Fruit fly (Drosophila melanogaster): ENCODE results near the gene CG13362.

CG13362 gene

DNA sequence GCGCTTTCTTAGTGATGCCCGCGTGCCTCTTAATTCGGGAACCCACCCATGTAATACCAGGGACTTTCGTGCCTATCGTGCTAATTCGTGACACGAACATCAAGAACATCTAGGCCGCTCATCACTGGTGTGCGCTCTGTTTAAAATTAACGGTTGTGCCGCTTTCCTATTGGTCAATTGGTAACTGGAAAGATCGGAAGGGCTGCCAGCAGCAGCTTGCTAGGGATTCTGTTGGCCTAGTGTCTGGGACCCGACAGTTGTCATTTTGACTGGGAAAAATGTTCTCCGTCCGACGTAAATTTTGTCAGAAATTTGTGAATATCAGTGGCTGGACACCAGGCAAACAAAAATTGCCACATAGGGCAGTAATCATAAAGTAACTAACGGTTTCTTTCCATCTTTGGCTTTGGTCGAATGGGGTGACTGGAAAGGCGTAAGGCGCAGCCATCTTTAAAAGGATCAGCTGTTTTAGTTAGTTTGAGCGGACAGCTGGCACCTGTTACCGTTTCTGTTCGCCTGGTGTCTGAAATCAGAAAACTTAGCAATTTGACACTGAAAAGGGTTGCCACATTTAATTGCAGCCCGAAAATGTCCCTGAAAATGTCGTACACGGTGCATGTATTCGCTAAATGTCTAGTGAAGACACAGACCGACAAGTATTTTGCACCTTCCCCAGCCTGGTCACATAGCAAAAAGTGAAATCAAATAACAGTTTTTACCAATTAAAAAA is 8.0 kb upstream of the CG13362 start, which contains the start of gene CG5273 (continued):
- no peak for TF ChIP-seq lola (GFP tag; optimal IDR thresholded peaks at IDR 0.05)
- TF ChIP-seq ems (GFP tag; optimal IDR thresholded peaks at IDR 0.05): no peak
- no peak for TF ChIP-seq HLH54F (GFP tag; optimal IDR thresholded peaks at IDR 0.05)
- TF ChIP-seq CG13287 (GFP tag; IDR thresholded peaks at IDR 0.05; ENCODE audit: partially characterized antibody): peak; percentile 95
- no peak for TF ChIP-seq eve (GFP tag; optimal IDR thresholded peaks at IDR 0.05)
- TF ChIP-seq CG12236 (GFP tag; optimal IDR thresholded peaks at IDR 0.05): no peak
- TF ChIP-seq aop (GFP tag; IDR thresholded peaks at IDR 0.05): no peak
- TF ChIP-seq CG18599 (GFP tag; optimal IDR thresholded peaks at IDR 0.05): no peak
- peak; percentile 22; the same call in 1 of the 3 replicates for TF ChIP-seq zfh1 (GFP tag; IDR thresholded peaks at IDR 0.05)
- no peak for TF ChIP-seq pum (GFP tag; optimal IDR thresholded peaks at IDR 0.05)
- TF ChIP-seq CG2129 (GFP tag; IDR thresholded peaks at IDR 0.05; ENCODE audit: partially characterized antibody): peak; percentile 99
- no peak for TF ChIP-seq dm (GFP tag; optimal IDR thresholded peaks at IDR 0.05)
- no peak for TF ChIP-seq CG1832 (GFP tag; optimal IDR thresholded peaks at IDR 0.05)
- TF ChIP-seq Drgx (GFP tag; IDR thresholded peaks at IDR 0.05): peak; percentile 28; the same call in 1 of the 2 replicates
- TF ChIP-seq CG6791 (GFP tag; IDR thresholded peaks at IDR 0.05; ENCODE audit: partially characterized antibody): peak; percentile 97
- TF ChIP-seq stwl (tag; optimal IDR thresholded peaks at IDR 0.05): peak; percentile 52
- TF ChIP-seq gsb (GFP tag; IDR thresholded peaks at IDR 0.05): no peak
- TF ChIP-seq wek (GFP tag; optimal IDR thresholded peaks at IDR 0.05): no peak
- peak; percentile 94 for TF ChIP-seq row (GFP tag; IDR thresholded peaks at IDR 0.05)
- TF ChIP-seq chif (GFP tag; optimal IDR thresholded peaks at IDR 0.05): no peak
- no peak for TF ChIP-seq Adf1 (GFP tag; IDR thresholded peaks at IDR 0.05)
- no peak for TF ChIP-seq prd (optimal IDR thresholded peaks at IDR 0.05)
- peak; percentile 9; the same call in 1 of the 3 replicates for TF ChIP-seq prd (GFP tag; IDR thresholded peaks at IDR 0.05)
- TF ChIP-seq CG8924 (tag; optimal IDR thresholded peaks at IDR 0.05): peak; percentile 31
- TF ChIP-seq MESR4 (GFP tag; optimal IDR thresholded peaks at IDR 0.05): peak; percentile 85
- TF ChIP-seq gem (tag; optimal IDR thresholded peaks at IDR 0.05): no peak
- peak; percentile 7 for TF ChIP-seq CG7839 (tag; optimal IDR thresholded peaks at IDR 0.05)
- TF ChIP-seq cato (GFP tag; optimal IDR thresholded peaks at IDR 0.05; ENCODE audit: borderline replicate concordance): no peak
- TF ChIP-seq slou (GFP tag; optimal IDR thresholded peaks at IDR 0.05): no peak
- peak; percentile 84 for TF ChIP-seq CG15514 (GFP tag; optimal IDR thresholded peaks at IDR 0.05)
- TF ChIP-seq CG6654 (GFP tag; optimal IDR thresholded peaks at IDR 0.05): no peak
- TF ChIP-seq CG10147 (GFP tag; optimal IDR thresholded peaks at IDR 0.05): peak; percentile 7
- no peak for TF ChIP-seq dan (GFP tag; IDR thresholded peaks at IDR 0.05)
- TF ChIP-seq CG7928 (GFP tag; optimal IDR thresholded peaks at IDR 0.05): peak; percentile 72
- TF ChIP-seq tio (GFP tag; optimal IDR thresholded peaks at IDR 0.05): no peak
- peak; percentile 61; the same call in 1 of the 2 replicates for TF ChIP-seq CG3847 (GFP tag; IDR thresholded peaks at IDR 0.05)
- no peak for TF ChIP-seq CG6683 (GFP tag; optimal IDR thresholded peaks at IDR 0.05)
- TF ChIP-seq CG12391 (tag; optimal IDR thresholded peaks at IDR 0.05): peak; percentile 37
- no peak for TF ChIP-seq CG9609 (GFP tag; optimal IDR thresholded peaks at IDR 0.05)
- TF ChIP-seq crp (GFP tag; optimal IDR thresholded peaks at IDR 0.05): peak; percentile 12 to 80
- no peak for TF ChIP-seq peb (GFP tag; IDR thresholded peaks at IDR 0.05)
- TF ChIP-seq CG6813 (GFP tag; optimal IDR thresholded peaks at IDR 0.05): no peak
- no peak for TF ChIP-seq Mrtf (GFP tag; IDR thresholded peaks at IDR 0.05)
- TF ChIP-seq CG6765 (GFP tag; optimal IDR thresholded peaks at IDR 0.05): peak; percentile 0
- no peak for TF ChIP-seq CG17829 (tag; optimal IDR thresholded peaks at IDR 0.05)
- no peak for TF ChIP-seq CG31388 (GFP tag; optimal IDR thresholded peaks at IDR 0.05)
- TF ChIP-seq grn (GFP tag; optimal IDR thresholded peaks at IDR 0.05): no peak
- peak; percentile 7 for TF ChIP-seq MTF-1 (GFP tag; optimal IDR thresholded peaks at IDR 0.05; ENCODE audit: borderline replicate concordance)
- TF ChIP-seq CG4424 (GFP tag; optimal IDR thresholded peaks at IDR 0.05): no peak
